Worm (Caenorhabditis elegans): ENCODE results near the gene srg-9.

ce11 chrIII:6256675-6257074, at the start of gene srg-9:
- TF ChIP-seq B0310.2 (tag; optimal IDR thresholded peaks at IDR 0.05) (no peak), tra-4 (tag; optimal IDR thresholded peaks at IDR 0.05) (no peak), flt-1 (GFP tag; IDR thresholded peaks at IDR 0.05) (no peak), F13C5.2 (tag; optimal IDR thresholded peaks at IDR 0.05) (no peak), sea-1 (GFP tag; conservative IDR thresholded peaks at IDR 0.05) (no peak), hmbx-1 (tag; optimal IDR thresholded peaks at IDR 0.05) (no peak), ceh-36 (tag; optimal IDR thresholded peaks at IDR 0.05) (no peak), ama-1 (optimal IDR thresholded peaks at IDR 0.05) (no peak)
